Fruit fly (Drosophila melanogaster) whole organism, embryonic: ENCODE data around the gene CG4854.

Experiments used
- CG14710 ChIP-seq: fragments of 200-800 bp; sonication (Bioruptor generic); optimal IDR thresholded peaks from 3 replicates; lab custom pipeline; 2019; ENCODE audit warnings: missing biosample characterization, mild to moderate bottlenecking, missing genetic modification characterization, moderate library complexity
- CTCF ChIP-seq: fragments of 200-800 bp; sonication (Bioruptor generic); optimal IDR thresholded peaks from 2 replicates; lab custom pipeline; 2017; ENCODE audit warnings: missing biosample characterization, mild to moderate bottlenecking, missing genetic modification characterization, moderate library complexity
- GATAe ChIP-seq: fragments of 200-800 bp; sonication (Bioruptor generic); conservative IDR thresholded peaks from 2 replicates; pipeline ENCODE4 v1.3.6; 2022; ENCODE audit warnings: missing biosample characterization, missing genetic modification characterization
- Sox100B ChIP-seq: fragments of 200-800 bp; sonication (Bioruptor generic); optimal IDR thresholded peaks from 3 replicates; lab custom pipeline; 2018; ENCODE audit warnings: missing biosample characterization, mild to moderate bottlenecking, missing genetic modification characterization
- cas ChIP-seq: fragments of 200-800 bp; sonication (Bioruptor generic); IDR thresholded peaks from 2 replicates; pipeline ENCODE4 v1.3.6; 2022; ENCODE audit warnings: missing biosample characterization, missing genetic modification characterization
- gcm2 ChIP-seq: fragments of 200-800 bp; sonication (Bioruptor generic); optimal IDR thresholded peaks from 2 replicates; lab custom pipeline; 2016; ENCODE audit warnings: missing biosample characterization, missing genetic modification characterization
- vnd ChIP-seq: fragments of 200-800 bp; sonication (Bioruptor generic); IDR thresholded peaks from 3 replicates; pipeline ENCODE4 v1.3.6; 2022; ENCODE audit warnings: missing biosample characterization, missing genetic modification characterization; ENCODE audit not compliant: partially characterized antibody

The CG4854 gene

DNA sequence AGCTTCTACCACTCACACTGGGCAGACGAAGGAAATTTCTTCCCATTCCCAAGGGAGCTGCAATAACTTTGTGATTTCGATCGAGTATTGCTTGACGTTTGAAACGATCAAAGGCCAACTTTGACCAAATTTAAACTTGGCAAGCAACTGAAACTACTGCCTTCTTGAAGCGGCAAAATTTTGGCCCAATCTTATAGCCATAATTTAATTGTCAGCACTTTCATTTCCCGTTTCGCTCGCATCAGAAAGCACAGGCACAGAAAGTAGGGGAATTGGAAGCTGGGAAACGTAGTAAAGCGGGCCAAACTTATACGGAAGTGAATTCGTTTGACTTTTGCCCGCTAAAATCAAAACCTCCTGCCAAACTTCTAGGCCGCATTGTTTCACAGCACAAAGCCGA, 31.8 kb downstream of the CG4854 start, which contains the start of gene CG4390:
CG4390 (minus strand) TSS at position 101 of the 400 bp plus-strand sequence.
- TF ChIP-seq Sox100B (GFP tag; lab: Kevin White, UChicago) (no peak), vnd (GFP tag; lab: Robert Waterston, UW) (no peak), gcm2 (GFP tag; lab: Kevin White, UChicago) (no peak)
- TF ChIP-seq, all 482 proteins: peak for 0

- no peak for TF ChIP-seq GATAe (GFP tag; lab: Robert Waterston, UW)
- TF ChIP-seq cas (GFP tag; lab: Robert Waterston, UW), result no peak
- TF ChIP-seq CG14710, result no peak
- peak; percentile 76 for TF ChIP-seq CTCF
Observed at dm6 chr3R:20066435-20066834, 38.6 kb downstream of the CG4854 start.
